Worm (Caenorhabditis elegans) whole organism, L4/young adult: Measurements from ENCODE around the gene R10E9.4.

Experiments
- W03F9.2 ChIP-seq: fragments of 150-350 bp; optimal IDR thresholded peaks from 2 replicates; lab custom pipeline; 2014; ENCODE audit warnings: missing biosample characterization, missing genetic modification characterization
- dao-5 ChIP-seq: sonication (generic microtip); optimal IDR thresholded peaks from 2 replicates; lab custom pipeline; 2016; ENCODE audit warnings: missing genotype, missing genetic modification characterization, moderate library complexity, missing compliant biosample characterization
- him-1 ChIP-seq: sonication (generic microtip); optimal IDR thresholded peaks from 2 replicates; lab custom pipeline; 2016; ENCODE audit warnings: missing genotype, missing genetic modification reagents, missing genetic modification characterization, missing compliant biosample characterization

R10E9.4 gene

ce11 chrIII:4004064-4004580 lies 31.5 kb upstream of the R10E9.4 start, which contains the start of gene tif-1A:
TSS of gene tif-1A (minus strand) at chrIII:4004114.
- peak; percentile 81 for TF ChIP-seq W03F9.2 (tag; lab: Kevin White, UChicago)
- no peak for TF ChIP-seq dao-5 (tag; lab: Kevin White, UChicago)
- TF ChIP-seq him-1, result peak; percentile 32

DNA sequence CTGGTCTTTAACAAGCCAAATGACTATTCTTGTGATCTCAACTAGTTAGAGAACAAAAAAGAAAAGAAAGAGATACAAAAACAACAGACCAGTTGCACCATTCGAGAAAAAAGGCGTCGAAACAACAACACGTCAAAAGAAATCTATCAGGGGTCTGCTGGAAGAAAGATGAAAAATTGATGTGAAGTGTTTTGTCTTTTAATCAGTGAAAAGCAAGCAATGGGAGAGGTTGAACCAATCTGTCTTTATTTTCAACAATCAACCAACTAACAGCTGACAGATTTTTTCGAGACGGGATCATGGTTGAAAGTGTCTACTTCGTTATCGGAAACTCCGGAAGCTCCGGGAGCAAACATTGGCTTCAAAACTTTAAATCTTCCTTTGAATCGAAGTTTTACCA lies 21.9 kb upstream of the R10E9.4 start:
- TF ChIP-seq W03F9.2 (tag; lab: Kevin White, UChicago), result no peak

ce11 chrIII:3992089-3992488 lies 19.5 kb upstream of the R10E9.4 start, which contains the start of gene glb-11:
TSS of gene glb-11 (minus strand) at chrIII:3992189.
- TF ChIP-seq W03F9.2 (tag; lab: Kevin White, UChicago) (no peak), him-1 (no peak), dao-5 (tag; lab: Kevin White, UChicago) (no peak)

ce11 chrIII:3991362-3991761 lies 18.8 kb upstream of the R10E9.4 start:
- TF ChIP-seq dao-5 (tag; lab: Kevin White, UChicago) (no peak), him-1 (no peak), W03F9.2 (tag; lab: Kevin White, UChicago) (no peak)

- TF ChIP-seq W03F9.2 (tag; lab: Kevin White, UChicago) (no peak), him-1 (no peak), dao-5 (tag; lab: Kevin White, UChicago) (no peak)
Observed at ce11 chrIII:3987759-3988158, 15.2 kb upstream of the R10E9.4 start, which contains the start of gene C36E8.6. TSS of gene C36E8.6 (plus strand) at chrIII:3988059.

DNA sequence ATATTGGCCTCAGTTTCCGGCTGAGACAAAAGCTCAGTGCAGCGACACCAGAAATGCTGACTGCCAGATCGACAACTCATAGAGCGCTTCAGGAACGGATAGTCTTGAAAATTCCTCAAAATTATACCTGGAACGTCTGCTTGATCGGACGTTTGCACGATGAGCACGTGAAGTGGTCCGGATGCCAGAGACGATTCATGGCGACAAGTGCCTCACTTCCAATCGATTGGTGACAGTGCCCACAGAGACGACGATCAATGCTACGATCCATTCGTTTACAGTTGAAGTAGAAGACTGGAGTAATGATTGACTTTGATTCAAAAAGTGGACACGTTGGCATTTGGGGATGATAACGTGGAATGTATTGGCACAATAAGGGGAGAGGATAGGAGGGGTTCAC lies 13.8 kb upstream of the R10E9.4 start, which contains the start of gene Y1A5A.1:
TSS of gene Y1A5A.1 (minus strand) at position 294 of the 400 bp plus-strand sequence.
- TF ChIP-seq him-1 (no peak), dao-5 (tag; lab: Kevin White, UChicago) (no peak), W03F9.2 (tag; lab: Kevin White, UChicago) (no peak)

- TF ChIP-seq him-1 (peak; percentile 69), W03F9.2 (tag; lab: Kevin White, UChicago) (no peak), dao-5 (tag; lab: Kevin White, UChicago) (no peak)
Observed at ce11 chrIII:3984049-3984484, 11.5 kb upstream of the R10E9.4 start.

DNA sequence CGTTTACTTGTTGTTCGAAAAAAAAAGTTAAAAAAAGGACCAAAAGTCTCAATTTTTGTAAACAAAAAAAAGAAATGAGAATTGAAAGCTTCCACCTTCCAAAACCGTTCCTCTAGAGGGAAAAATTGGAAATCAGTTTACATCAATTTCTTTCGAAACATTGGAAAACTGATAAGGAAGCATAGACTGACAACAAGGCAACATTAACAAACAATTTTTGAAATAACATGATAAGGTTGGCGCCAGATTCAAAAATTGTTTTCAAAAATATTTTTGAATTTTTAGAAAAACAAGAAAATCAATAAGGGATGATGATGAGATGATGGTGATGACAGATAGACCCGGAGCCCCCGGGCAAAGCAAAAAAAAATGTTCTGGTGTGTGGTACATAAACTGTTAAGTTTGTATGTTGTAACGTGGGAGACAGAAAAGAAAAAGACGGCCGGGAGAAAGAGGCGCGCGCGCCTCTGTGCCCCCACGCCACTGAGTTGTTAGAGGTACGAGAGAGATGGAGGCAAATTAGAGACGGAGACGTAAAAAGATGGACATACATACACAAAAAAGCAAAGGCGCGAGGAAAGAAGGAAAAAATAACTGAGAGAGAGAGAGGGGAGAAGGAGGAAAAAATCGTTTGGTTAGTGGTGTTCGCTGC lies 7.5 kb upstream of the R10E9.4 start:
- peak; percentile 46 for TF ChIP-seq W03F9.2 (tag; lab: Kevin White, UChicago)
- TF ChIP-seq him-1, result no peak

DNA sequence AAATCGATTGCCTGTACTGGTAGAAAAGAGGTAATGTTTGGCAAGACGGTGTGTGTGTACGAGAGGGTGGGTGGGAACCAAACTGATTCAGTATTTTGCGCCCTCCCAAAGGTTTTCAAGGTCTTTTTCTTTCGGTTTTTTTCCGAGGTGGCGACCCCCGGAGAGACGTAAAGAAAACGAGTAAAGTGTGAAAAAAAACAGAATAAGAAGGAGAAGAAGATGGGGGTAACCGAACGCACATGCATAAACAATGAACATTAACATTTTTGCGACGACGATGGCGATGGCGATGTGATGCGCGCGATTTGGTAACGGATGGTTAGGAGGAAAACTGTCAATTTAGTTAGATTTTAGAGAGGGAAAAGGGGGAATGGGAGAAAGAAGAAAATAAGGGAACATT lies 5.9 kb upstream of the R10E9.4 start:
- TF ChIP-seq W03F9.2 (tag; lab: Kevin White, UChicago), result no peak
- no peak for TF ChIP-seq him-1
- TF ChIP-seq dao-5 (tag; lab: Kevin White, UChicago), result no peak

- TF ChIP-seq dao-5 (tag; lab: Kevin White, UChicago) (no peak), him-1 (no peak), W03F9.2 (tag; lab: Kevin White, UChicago) (no peak)
Observed at ce11 chrIII:3976992-3977391, 4.4 kb upstream of the R10E9.4 start.

DNA sequence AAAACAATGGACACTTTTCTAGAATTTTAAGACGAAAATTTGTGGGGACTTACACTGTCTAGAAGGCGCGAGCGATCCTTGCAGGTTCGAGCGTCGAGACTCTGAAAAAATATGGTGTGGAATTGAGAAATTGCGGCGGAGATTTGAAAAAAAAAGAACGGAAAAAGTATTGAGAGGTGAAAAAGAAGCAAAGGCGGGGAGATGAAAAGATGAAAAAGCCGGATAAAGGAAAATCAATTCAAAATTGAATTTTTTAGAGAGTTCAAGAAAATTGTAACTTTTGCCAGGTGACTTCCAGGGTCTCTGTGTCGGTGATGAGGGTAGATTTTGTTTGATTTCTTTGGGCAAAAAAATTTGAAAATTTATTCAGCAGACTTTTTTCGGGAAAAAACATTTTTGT lies 3.7 kb upstream of the R10E9.4 start, which contains the start of gene msi-1:
TSS of gene msi-1 (minus strand) at position 101 of the 400 bp plus-strand sequence.
- TF ChIP-seq W03F9.2 (tag; lab: Kevin White, UChicago) (no peak), dao-5 (tag; lab: Kevin White, UChicago) (no peak), him-1 (no peak)

- TF ChIP-seq dao-5 (tag; lab: Kevin White, UChicago), result no peak
- TF ChIP-seq W03F9.2 (tag; lab: Kevin White, UChicago), result no peak
- TF ChIP-seq him-1, result no peak
Observed at ce11 chrIII:3975008-3975407, 2.4 kb upstream of the R10E9.4 start.

DNA sequence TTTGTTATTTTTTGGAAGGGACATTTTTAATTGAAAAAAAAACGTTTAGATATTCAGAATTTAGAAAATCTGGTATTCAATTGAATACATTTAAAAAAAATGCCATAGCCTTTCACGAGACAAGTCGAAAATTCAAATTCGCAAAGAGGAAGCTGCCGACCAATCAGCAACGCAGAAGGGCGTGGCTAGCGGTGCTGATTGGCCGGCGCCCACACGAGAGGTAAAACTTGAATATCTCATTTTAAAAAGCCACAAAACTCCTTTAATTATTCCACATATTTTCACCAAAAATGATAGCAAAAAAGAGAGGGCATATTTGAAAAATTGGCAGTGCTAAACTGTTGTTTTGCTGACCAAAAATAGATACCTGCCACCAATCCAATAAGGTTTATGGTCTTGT lies 1.9 kb upstream of the R10E9.4 start:
- TF ChIP-seq dao-5 (tag; lab: Kevin White, UChicago), result no peak
- TF ChIP-seq him-1, result no peak
- TF ChIP-seq W03F9.2 (tag; lab: Kevin White, UChicago), result no peak

DNA sequence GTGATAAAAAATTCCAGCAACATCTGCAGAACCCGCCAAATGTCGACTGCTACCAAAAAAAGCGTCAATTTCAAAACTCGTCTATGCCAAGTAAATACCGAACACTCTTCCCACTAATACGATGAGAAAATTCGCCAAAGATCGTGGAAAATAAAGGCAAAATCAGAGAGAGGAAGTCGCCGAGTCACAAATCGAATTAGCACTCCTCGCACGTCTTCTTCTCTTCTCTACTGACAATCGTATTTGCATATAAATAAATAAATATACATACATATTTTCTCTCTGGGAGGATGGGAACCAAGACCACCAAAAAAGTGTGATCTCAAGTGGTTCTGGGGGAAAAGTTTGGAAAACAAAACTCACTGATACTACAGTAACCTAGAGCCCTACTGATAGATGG lies 2.2 kb downstream of the R10E9.4 start:
- TF ChIP-seq dao-5 (tag; lab: Kevin White, UChicago) (no peak), W03F9.2 (tag; lab: Kevin White, UChicago) (no peak), him-1 (no peak)

DNA sequence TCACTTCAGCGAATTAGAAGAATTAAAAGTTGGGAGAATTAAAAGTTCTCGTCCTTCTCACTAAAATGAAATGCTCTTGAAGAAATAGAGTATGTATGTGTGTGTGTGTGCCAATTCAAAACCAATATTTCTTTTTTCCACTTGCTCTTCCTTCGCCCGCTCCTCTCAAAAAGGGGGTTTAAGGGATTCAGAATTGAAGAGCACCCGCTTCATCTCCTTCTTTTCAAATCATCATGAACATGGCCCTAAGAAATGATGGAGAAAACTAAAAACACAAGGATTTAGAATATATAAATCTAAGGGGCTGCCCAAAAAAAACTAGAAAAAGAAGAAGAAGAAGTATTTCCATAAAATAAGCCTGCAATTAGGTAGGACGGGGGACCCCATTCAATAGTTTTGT lies 3.5 kb downstream of the R10E9.4 start:
- TF ChIP-seq W03F9.2 (tag; lab: Kevin White, UChicago), result no peak
- no peak for TF ChIP-seq him-1
- TF ChIP-seq dao-5 (tag; lab: Kevin White, UChicago), result no peak
